Fruit fly (Drosophila melanogaster): ENCODE data around the gene CG34377.

DNA sequence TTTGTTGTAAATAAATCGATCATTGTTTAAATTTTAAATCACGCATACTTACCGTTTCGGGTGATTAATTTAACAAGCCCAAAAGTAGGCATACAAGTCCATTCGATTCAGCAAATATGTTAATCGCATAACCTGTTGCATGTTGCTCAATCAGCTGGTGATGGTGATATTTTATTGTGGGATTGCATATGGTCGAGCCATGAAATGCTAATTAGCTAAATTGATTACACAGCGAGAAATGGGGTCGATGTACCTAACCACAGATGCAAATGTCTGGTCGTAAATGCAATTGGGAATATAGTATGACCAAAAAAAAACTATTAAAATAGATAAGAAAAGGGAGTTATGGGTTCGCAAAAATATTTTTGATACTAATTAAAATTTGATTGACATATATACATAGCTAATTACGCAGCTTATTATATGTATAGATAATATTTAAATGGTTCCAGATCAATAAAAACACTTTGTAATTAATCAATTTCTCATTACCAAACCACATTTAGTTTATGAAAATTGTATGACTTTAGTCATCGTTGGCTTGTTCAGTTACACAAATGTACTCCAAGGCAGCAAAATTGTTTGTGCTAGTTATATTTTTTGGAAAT lies 6.7 kb upstream of the CG34377 start, which contains the start of gene CG33721:
- TF ChIP-seq CG9437 (GFP tag; optimal IDR thresholded peaks at IDR 0.05) (no peak), aop (GFP tag; IDR thresholded peaks at IDR 0.05) (no peak), tup (GFP tag; optimal IDR thresholded peaks at IDR 0.05) (no peak), Neu2 (GFP tag; optimal IDR thresholded peaks at IDR 0.05; ENCODE audit: borderline replicate concordance) (no peak), Dp (GFP tag; optimal IDR thresholded peaks at IDR 0.05) (no peak), Gug (GFP tag; IDR thresholded peaks at IDR 0.05) (no peak), Nf-YA (GFP tag; IDR thresholded peaks at IDR 0.05) (no peak), CG5245 (GFP tag; optimal IDR thresholded peaks at IDR 0.05) (no peak), CG3065 (GFP tag; optimal IDR thresholded peaks at IDR 0.05) (no peak), vfl (GFP tag; optimal IDR thresholded peaks at IDR 0.05) (no peak), CG10431 (GFP tag; optimal IDR thresholded peaks at IDR 0.05) (no peak), CG14860 (GFP tag; IDR thresholded peaks at IDR 0.05; ENCODE audit: partially characterized antibody) (no peak)
